Fruit fly (Drosophila melanogaster) whole organism, embryonic: ENCODE data around the gene Atg5.

ENCODE experiments used
- ATbp ChIP-seq: fragments of 200-800 bp; sonication (Bioruptor generic); optimal IDR thresholded peaks from 2 replicates; lab custom pipeline; 2017; ENCODE audit warnings: missing biosample characterization, mild to moderate bottlenecking, missing genetic modification characterization, missing genetic modification reagents
- Atf3 ChIP-seq: fragments of 200-800 bp; sonication (Bioruptor generic); optimal IDR thresholded peaks from 3 replicates; lab custom pipeline; 2016; ENCODE audit warnings: missing biosample characterization, missing genetic modification characterization
- Atf6 ChIP-seq: fragments of 200-800 bp; sonication (Bioruptor generic); IDR thresholded peaks from 2 replicates; pipeline ENCODE4 v1.3.6; 2022; ENCODE audit warnings: missing biosample characterization, missing genetic modification characterization
- Bdp1 ChIP-seq: fragments of 200-800 bp; sonication (Bioruptor generic); optimal IDR thresholded peaks from 3 replicates; lab custom pipeline; 2016; ENCODE audit warnings: missing biosample characterization, missing genetic modification characterization
- CG10147 ChIP-seq: fragments of 200-800 bp; sonication (Bioruptor generic); optimal IDR thresholded peaks from 2 replicates; lab custom pipeline; 2019; ENCODE audit warnings: missing biosample characterization, mild to moderate bottlenecking, missing genetic modification characterization, moderate library complexity
- CG10543 ChIP-seq: fragments of 200-800 bp; sonication (Bioruptor generic); optimal IDR thresholded peaks from 3 replicates; lab custom pipeline; 2017; ENCODE audit warnings: missing biosample characterization, mild to moderate bottlenecking, missing genetic modification characterization, moderate library complexity
- CG15601 ChIP-seq: fragments of 200-800 bp; sonication (Bioruptor generic); optimal IDR thresholded peaks from 3 replicates; lab custom pipeline; 2019; ENCODE audit warnings: missing biosample characterization, mild to moderate bottlenecking, missing genetic modification characterization, moderate library complexity
- CG17385 ChIP-seq: fragments of 200-800 bp; sonication (Bioruptor generic); optimal IDR thresholded peaks from 3 replicates; lab custom pipeline; 2018; ENCODE audit warnings: missing biosample characterization, mild to moderate bottlenecking, missing genetic modification characterization
- CG17912 ChIP-seq: fragments of 200-800 bp; sonication (Bioruptor generic); optimal IDR thresholded peaks from 2 replicates; lab custom pipeline; 2018; ENCODE audit warnings: missing biosample characterization, mild to moderate bottlenecking, missing genetic modification characterization
- CG1832 ChIP-seq: fragments of 200-800 bp; sonication (Bioruptor generic); optimal IDR thresholded peaks from 2 replicates; lab custom pipeline; 2017; ENCODE audit warnings: missing biosample characterization, mild to moderate bottlenecking, missing genetic modification characterization, inconsistent platforms
- CG2202 ChIP-seq: fragments of 200-800 bp; sonication (Bioruptor generic); optimal IDR thresholded peaks from 2 replicates; lab custom pipeline; 2018; ENCODE audit warnings: missing biosample characterization, mild to moderate bottlenecking, missing genetic modification characterization
- CG30020 ChIP-seq: fragments of 200-800 bp; optimal IDR thresholded peaks from 2 replicates; lab custom pipeline; 2019; ENCODE audit warnings: missing biosample characterization, mild to moderate bottlenecking, missing genetic modification characterization, moderate library complexity
- CG31365 ChIP-seq: fragments of 200-800 bp; sonication (Bioruptor generic); optimal IDR thresholded peaks from 2 replicates; lab custom pipeline; 2018; ENCODE audit warnings: missing biosample characterization, mild to moderate bottlenecking, missing genetic modification characterization
- CG32532 ChIP-seq: fragments of 200-800 bp; sonication (Bioruptor generic); IDR thresholded peaks from 2 replicates; pipeline ENCODE4 v1.3.6; 2022; ENCODE audit warnings: missing biosample characterization, missing genetic modification characterization
- CG6791 ChIP-seq: fragments of 200-800 bp; sonication (Bioruptor generic); IDR thresholded peaks from 3 replicates; pipeline ENCODE4 v1.3.6; 2022; ENCODE audit warnings: missing biosample characterization, missing genetic modification characterization; ENCODE audit not compliant: partially characterized antibody
- CG8281 ChIP-seq: fragments of 200-800 bp; sonication (Bioruptor generic); optimal IDR thresholded peaks from 2 replicates; lab custom pipeline; 2018; ENCODE audit warnings: missing biosample characterization, mild to moderate bottlenecking, missing genetic modification characterization, moderate library complexity
- CTCF ChIP-seq: fragments of 200-800 bp; sonication (Bioruptor generic); optimal IDR thresholded peaks from 2 replicates; lab custom pipeline; 2017; ENCODE audit warnings: missing biosample characterization, mild to moderate bottlenecking, missing genetic modification characterization, moderate library complexity
- D ChIP-seq, 2 experiments: fragments of 200-800 bp in 1 of 2; fragments of >200 bp in 1 of 2; sonication (Bioruptor generic) in 1 of 2; optimal IDR thresholded peaks; 2 replicates in 1 of 2; 3 replicates in 1 of 2; lab custom pipeline; 2017; ENCODE audit warnings: mild to moderate bottlenecking in 1 of 2, missing biosample characterization in 1 of 2, missing genetic modification characterization in 1 of 2, missing genetic modification reagents in 1 of 2
- D19B ChIP-seq: fragments of 200-800 bp; sonication (Bioruptor generic); optimal IDR thresholded peaks from 2 replicates; lab custom pipeline; 2017; ENCODE audit warnings: missing biosample characterization, mild to moderate bottlenecking, missing genetic modification characterization
- Dip2 ChIP-seq: fragments of 200-800 bp; sonication (Bioruptor generic); IDR thresholded peaks from 2 replicates; pipeline ENCODE4 v1.3.6; 2022; ENCODE audit warnings: missing biosample characterization, missing genetic modification characterization
- HLH3B ChIP-seq: fragments of 200-800 bp; sonication (Bioruptor generic); IDR thresholded peaks from 2 replicates; pipeline ENCODE4 v1.3.6; 2022; ENCODE audit warnings: missing biosample characterization, missing genetic modification characterization
- HLH4C ChIP-seq: fragments of 200-800 bp; sonication (Bioruptor generic); IDR thresholded peaks from 3 replicates; pipeline ENCODE4 v1.3.6; 2022; ENCODE audit warnings: missing biosample characterization, missing genetic modification characterization; ENCODE audit not compliant: partially characterized antibody
- Lhr ChIP-seq: fragments of 200-800 bp; sonication (Bioruptor generic); optimal IDR thresholded peaks from 3 replicates; lab custom pipeline; 2017; ENCODE audit warnings: mild to moderate bottlenecking, missing biosample characterization, missing genetic modification reagents, missing genetic modification characterization
- MTF-1 ChIP-seq: fragments of 200-800 bp; sonication (Bioruptor generic); optimal IDR thresholded peaks from 2 replicates; lab custom pipeline; 2018; ENCODE audit warnings: missing biosample characterization, mild to moderate bottlenecking, missing genetic modification characterization, borderline replicate concordance
- TFAM ChIP-seq: fragments of 200-800 bp; sonication (Bioruptor generic); optimal IDR thresholded peaks from 2 replicates; lab custom pipeline; 2017; ENCODE audit warnings: missing biosample characterization, missing genetic modification characterization, inconsistent platforms
- Taf1 ChIP-seq: fragments of 200-800 bp; sonication (Bioruptor generic); IDR thresholded peaks from 2 replicates; pipeline ENCODE4 v1.3.6; 2022; ENCODE audit warnings: missing biosample characterization, missing genetic modification characterization
- Usf ChIP-seq: fragments of 200-800 bp; sonication (Bioruptor generic); optimal IDR thresholded peaks from 2 replicates; lab custom pipeline; 2017; ENCODE audit warnings: missing genotype, missing biosample characterization, missing genetic modification characterization
- bigmax ChIP-seq: fragments of 200-800 bp; sonication (Bioruptor generic); optimal IDR thresholded peaks from 2 replicates; lab custom pipeline; 2018; ENCODE audit warnings: missing biosample characterization, mild to moderate bottlenecking, missing genetic modification characterization
- bsh ChIP-seq, 2 experiments: fragments of 200-800 bp; sonication (Bioruptor generic); optimal IDR thresholded peaks; 2 replicates each; lab custom pipeline; 2017 to 2018; ENCODE audit warnings: mild to moderate bottlenecking in 2 of 2, missing biosample characterization in 2 of 2, missing genetic modification characterization in 2 of 2, moderate library complexity in 1 of 2
- btn ChIP-seq: fragments of 200-800 bp; sonication (Bioruptor generic); optimal IDR thresholded peaks from 2 replicates; lab custom pipeline; 2016; ENCODE audit warnings: missing biosample characterization, missing genetic modification characterization
- chm ChIP-seq: fragments of 200-800 bp; sonication (Bioruptor generic); IDR thresholded peaks from 2 replicates; pipeline ENCODE4 v1.3.6; 2022; ENCODE audit warnings: missing biosample characterization, missing genetic modification characterization
- fd102C ChIP-seq: fragments of 200-800 bp; sonication (Bioruptor generic); optimal IDR thresholded peaks from 2 replicates; lab custom pipeline; 2018; ENCODE audit warnings: missing biosample characterization, mild to moderate bottlenecking, missing genetic modification characterization, moderate library complexity
- grau ChIP-seq: fragments of 200-800 bp; optimal IDR thresholded peaks from 3 replicates; lab custom pipeline; 2019; ENCODE audit warnings: missing biosample characterization, mild to moderate bottlenecking, missing genetic modification characterization, moderate library complexity
- gro ChIP-seq: fragments of 200-800 bp; sonication (Bioruptor generic); optimal IDR thresholded peaks from 2 replicates; lab custom pipeline; 2016; ENCODE audit warnings: missing biosample characterization, missing genetic modification characterization
- gsb-n ChIP-seq: fragments of 200-800 bp; sonication (Bioruptor generic); optimal IDR thresholded peaks from 3 replicates; lab custom pipeline; 2018; ENCODE audit warnings: missing biosample characterization, mild to moderate bottlenecking, missing genetic modification characterization
- her ChIP-seq: fragments of 200-800 bp; sonication (Bioruptor generic); optimal IDR thresholded peaks from 2 replicates; lab custom pipeline; 2016; ENCODE audit warnings: missing biosample characterization, missing genetic modification characterization
- hth ChIP-seq: fragments of >200 bp; optimal IDR thresholded peaks from 2 replicates; lab custom pipeline; 2017; ENCODE audit warnings: inconsistent platforms
- jigr1 ChIP-seq: fragments of 200-800 bp; sonication (Bioruptor generic); IDR thresholded peaks from 3 replicates; pipeline ENCODE4 v1.3.6; 2022; ENCODE audit warnings: missing biosample characterization, missing genetic modification characterization
- kay ChIP-seq: fragments of 200-800 bp; sonication (Bioruptor generic); optimal IDR thresholded peaks from 2 replicates; lab custom pipeline; 2016; ENCODE audit warnings: missing biosample characterization, missing genetic modification characterization
- onecut ChIP-seq: fragments of 200-800 bp; sonication (Bioruptor generic); IDR thresholded peaks from 2 replicates; pipeline ENCODE4 v1.3.6; 2022; ENCODE audit warnings: missing biosample characterization, missing genetic modification characterization
- pan ChIP-seq, 4 experiments: fragments of >200 bp in 3 of 4; fragments of 200-800 bp in 1 of 4; sonication (Bioruptor generic) in 1 of 4; optimal IDR thresholded peaks in 3 of 4; IDR thresholded peaks in 1 of 4; 2 replicates each; pipeline versions ENCODE4 v1.3.6 to Lab custom; 2017 to 2022; ENCODE audit warnings: missing biosample characterization in 2 of 4, missing genetic modification characterization in 2 of 4, mixed read lengths in 1 of 4
- prd ChIP-seq, 3 experiments: fragments of >200 bp in 2 of 3; fragments of 200-800 bp in 1 of 3; sonication (Bioruptor generic) in 1 of 3; optimal IDR thresholded peaks in 2 of 3; IDR thresholded peaks in 1 of 3; 2 replicates in 2 of 3; 3 replicates in 1 of 3; pipeline versions ENCODE4 v1.3.6 to Lab custom; 2017 to 2022; ENCODE audit warnings: missing biosample characterization in 1 of 3, missing genetic modification characterization in 1 of 3
- pum ChIP-seq: fragments of 200-800 bp; sonication (Bioruptor generic); optimal IDR thresholded peaks from 2 replicates; lab custom pipeline; 2016; ENCODE audit warnings: missing biosample characterization, missing genetic modification characterization
- salm ChIP-seq: fragments of 200-800 bp; sonication (Bioruptor generic); optimal IDR thresholded peaks from 2 replicates; lab custom pipeline; 2018; ENCODE audit warnings: missing biosample characterization, mild to moderate bottlenecking, missing genetic modification characterization
- tna ChIP-seq: fragments of 200-800 bp; sonication (Bioruptor generic); IDR thresholded peaks from 2 replicates; pipeline ENCODE4 v1.3.6; 2022; ENCODE audit warnings: missing biosample characterization, missing genetic modification characterization; ENCODE audit not compliant: partially characterized antibody
- trh ChIP-seq: fragments of 200-800 bp; sonication (Bioruptor generic); optimal IDR thresholded peaks from 2 replicates; lab custom pipeline; 2016; ENCODE audit warnings: missing biosample characterization, missing genetic modification characterization
- vvl ChIP-seq: fragments of 200-800 bp; sonication (Bioruptor generic); IDR thresholded peaks from 2 replicates; pipeline ENCODE4 v1.3.6; 2022; ENCODE audit warnings: missing biosample characterization, missing genetic modification characterization
- wdn ChIP-seq: fragments of 200-800 bp; sonication (Bioruptor generic); IDR thresholded peaks from 2 replicates; pipeline ENCODE4 v1.3.6; 2022; ENCODE audit warnings: missing biosample characterization, missing genetic modification characterization
- zfh1 ChIP-seq: fragments of 200-800 bp; sonication (Bioruptor generic); IDR thresholded peaks from 3 replicates; pipeline ENCODE4 v1.3.6; 2022; ENCODE audit warnings: missing biosample characterization, missing genetic modification characterization

The Atg5 gene

dm6 chrX:7333298-7333743, 9.8 kb upstream of the Atg5 start (continued):
- TF ChIP-seq CG17385 (peak; percentile 16), onecut (GFP tag; lab: Robert Waterston, UW) (peak; percentile 87), zfh1 (GFP tag; lab: Robert Waterston, UW) (peak; percentile 20; the same call in 1 of the 3 replicates), bigmax (GFP tag; lab: Kevin White, UChicago) (no peak), btn (GFP tag; lab: Kevin White, UChicago) (no peak), CG15601 (tag; lab: Kevin White, UChicago) (peak; percentile 67), TFAM (GFP tag; lab: Kevin White, UChicago) (no peak), CG2202 (tag; lab: Kevin White, UChicago) (peak; percentile 40), CG6791 (GFP tag; lab: Robert Waterston, UW) (no peak), CG10543 (GFP tag; lab: Kevin White, UChicago) (peak; percentile 46), trh (GFP tag; lab: Kevin White, UChicago) (peak; percentile 37), fd102C (GFP tag; lab: Kevin White, UChicago) (peak; percentile 71), Usf (no peak), CG10147 (GFP tag; lab: Kevin White, UChicago) (peak; percentile 44), hth (no peak), bsh (GFP tag; optimal IDR thresholded peaks at IDR 0.05; lab: Kevin White, UChicago) (peak in 1 of 2 experiments; percentile 42), gsb-n (tag; lab: Kevin White, UChicago) (peak; percentile 54), grau (no peak), CG8281 (tag; lab: Kevin White, UChicago) (no peak), prd (optimal IDR thresholded peaks at IDR 0.05; lab: Kevin White, UChicago) (no peak), prd (GFP tag; IDR thresholded peaks at IDR 0.05; lab: Robert Waterston, UW) (peak; percentile 36; the same call in 1 of the 3 replicates), chm (GFP tag; lab: Robert Waterston, UW) (peak; percentile 85), D (optimal IDR thresholded peaks at IDR 0.05; lab: Kevin White, UChicago) (no peak), D (GFP tag; optimal IDR thresholded peaks at IDR 0.05; lab: Kevin White, UChicago) (peak; percentile 39), kay (no peak), jigr1 (GFP tag; lab: Robert Waterston, UW) (no peak), her (GFP tag; lab: Kevin White, UChicago) (no peak), CG17912 (GFP tag; lab: Kevin White, UChicago) (peak; percentile 14), wdn (GFP tag; lab: Robert Waterston, UW) (peak; percentile 38; the same call in 1 of the 2 replicates), D19B (no peak), gro (GFP tag; lab: Kevin White, UChicago) (no peak), CG30020 (tag; lab: Kevin White, UChicago) (no peak), CG32532 (no peak), Bdp1 (GFP tag; lab: Kevin White, UChicago) (peak; percentile 20), salm (tag; lab: Kevin White, UChicago) (no peak), tna (no peak), ATbp (peak; percentile 75), CG1832 (GFP tag; lab: Kevin White, UChicago) (no peak), pan (optimal IDR thresholded peaks at IDR 0.05; lab: Kevin White, UChicago) (no peak), pan (GFP tag; optimal IDR thresholded peaks at IDR 0.05 in 1 of 2, IDR thresholded peaks at IDR 0.05 in 1 of 2) (peak in 1 of 2 experiments; percentile 54), pum (GFP tag; lab: Kevin White, UChicago) (peak; percentile 32), Dip2 (GFP tag; lab: Robert Waterston, UW) (no peak), HLH4C (no peak), Lhr (GFP tag; lab: Kevin White, UChicago) (peak; percentile 35), MTF-1 (GFP tag; lab: Kevin White, UChicago) (peak; percentile 84), CG31365 (peak; percentile 12), vvl (GFP tag; lab: Robert Waterston, UW) (0 out of 2 replicates have a peak, but pooled peaks have one; percentile 19), HLH3B (GFP tag; lab: Robert Waterston, UW) (peak; percentile 59; the same call in 1 of the 2 replicates), Atf3 (GFP tag; lab: Kevin White, UChicago) (peak; percentile 31), Taf1 (GFP tag; lab: Robert Waterston, UW) (no peak), CTCF (GFP tag; lab: Kevin White, UChicago) (no peak), Atf6 (GFP tag; lab: Robert Waterston, UW) (peak; percentile 54; the same call in 1 of the 2 replicates)
